Fruit fly (Drosophila melanogaster) whole organism, wandering third instar larva: ENCODE data around the gene CG4942.

ENCODE experiments used
- CG32264 ChIP-seq: fragments of 200-800 bp; sonication (Bioruptor generic); optimal IDR thresholded peaks from 2 replicates; lab custom pipeline; 2016; ENCODE audit warnings: missing biosample characterization, missing genetic modification characterization
- CrebA ChIP-seq: fragments of 200-800 bp; sonication (Bioruptor generic); optimal IDR thresholded peaks from 2 replicates; lab custom pipeline; 2016; ENCODE audit warnings: missing biosample characterization, mild to moderate bottlenecking, missing genetic modification characterization, borderline replicate concordance
- Dfd ChIP-seq: fragments of >200 bp; optimal IDR thresholded peaks from 2 replicates; lab custom pipeline; 2017; ENCODE audit warnings: missing biosample characterization, missing genetic modification characterization
- Dif ChIP-seq: fragments of 200-275, 200-300 bp; sonication (Bioruptor generic); optimal IDR thresholded peaks from 2 replicates; lab custom pipeline; 2018; ENCODE audit warnings: missing biosample characterization, missing genetic modification characterization; ENCODE audit not compliant: partially characterized antibody
- GATAd ChIP-seq: sonication (Bioruptor generic); optimal IDR thresholded peaks from 2 replicates; lab custom pipeline; 2016; ENCODE audit warnings: missing biosample characterization, missing genetic modification characterization
- HLH106 ChIP-seq: fragments of 200-800 bp; optimal IDR thresholded peaks from 3 replicates; lab custom pipeline; 2019; ENCODE audit warnings: missing biosample characterization, mild to moderate bottlenecking, missing genetic modification characterization, moderate library complexity
- Hnf4 ChIP-seq: fragments of 200-800 bp; sonication (Bioruptor generic); optimal IDR thresholded peaks from 2 replicates; lab custom pipeline; 2016; ENCODE audit warnings: missing biosample characterization, mild to moderate bottlenecking, missing genetic modification characterization
- Hr78 ChIP-seq: fragments of >200 bp; optimal IDR thresholded peaks from 2 replicates; lab custom pipeline; 2017; ENCODE audit warnings: missing biosample characterization, missing genetic modification characterization
- Hr83 ChIP-seq: fragments of 200-300 bp; sonication (Bioruptor generic); optimal IDR thresholded peaks from 2 replicates; lab custom pipeline; 2016; ENCODE audit warnings: missing biosample characterization, mild to moderate bottlenecking, missing genetic modification characterization, moderate library complexity; ENCODE audit not compliant: poor library complexity, severe bottlenecking
- Jra ChIP-seq: sonication (Bioruptor generic); optimal IDR thresholded peaks from 2 replicates; lab custom pipeline; 2016; ENCODE audit warnings: missing biosample characterization, missing genetic modification characterization
- Mio ChIP-seq: sonication (Bioruptor generic); optimal IDR thresholded peaks from 2 replicates; lab custom pipeline; 2016; ENCODE audit warnings: missing biosample characterization, missing genetic modification characterization
- Myc ChIP-seq: fragments of >200 bp; optimal IDR thresholded peaks from 2 replicates; lab custom pipeline; 2017
- N ChIP-seq: fragments of >200 bp; optimal IDR thresholded peaks from 2 replicates; lab custom pipeline; 2018; ENCODE audit warnings: missing biosample characterization, missing external identifiers, missing genetic modification characterization
- OdsH ChIP-seq: fragments of 200-800 bp; sonication (Bioruptor generic); optimal IDR thresholded peaks from 2 replicates; lab custom pipeline; 2016; ENCODE audit warnings: missing biosample characterization, mild to moderate bottlenecking, missing genetic modification characterization
- Rel ChIP-seq, 2 experiments: fragments of 200-800 bp; sonication (Bioruptor generic) in 1 of 2; optimal IDR thresholded peaks; 2 replicates in 1 of 2; 3 replicates in 1 of 2; lab custom pipeline; 2016 to 2019; ENCODE audit warnings: mild to moderate bottlenecking in 2 of 2, missing biosample characterization in 2 of 2, missing genetic modification characterization in 2 of 2, moderate library complexity in 1 of 2
- Sp1 ChIP-seq: fragments of 200-800 bp; sonication (Bioruptor generic); optimal IDR thresholded peaks from 3 replicates; lab custom pipeline; 2019; ENCODE audit warnings: missing biosample characterization, mild to moderate bottlenecking, missing genetic modification characterization, moderate library complexity
- Vsx2 ChIP-seq: fragments of 200-300, 225-300 bp; sonication (Bioruptor generic); optimal IDR thresholded peaks from 2 replicates; lab custom pipeline; 2018; ENCODE audit warnings: missing biosample characterization, missing genetic modification characterization; ENCODE audit not compliant: partially characterized antibody
- br ChIP-seq: fragments of 200-800 bp; sonication (Bioruptor generic); optimal IDR thresholded peaks from 2 replicates; lab custom pipeline; 2016; ENCODE audit warnings: missing biosample characterization, missing genetic modification characterization
- brk ChIP-seq: fragments of 200-800 bp; sonication (Bioruptor generic); optimal IDR thresholded peaks from 2 replicates; lab custom pipeline; 2016; ENCODE audit warnings: missing biosample characterization, mild to moderate bottlenecking, missing genetic modification characterization
- dmrt93B ChIP-seq: fragments of 200-800 bp; sonication (Bioruptor generic); optimal IDR thresholded peaks from 2 replicates; lab custom pipeline; 2018; ENCODE audit warnings: missing biosample characterization, mild to moderate bottlenecking, missing genetic modification characterization
- dsf ChIP-seq: sonication (Bioruptor generic); optimal IDR thresholded peaks from 2 replicates; lab custom pipeline; 2016; ENCODE audit warnings: missing biosample characterization, missing genetic modification characterization, borderline replicate concordance
- ey ChIP-seq: fragments of 200-800 bp; sonication (Bioruptor generic); optimal IDR thresholded peaks from 2 replicates; lab custom pipeline; 2016; ENCODE audit warnings: missing biosample characterization, missing genetic modification characterization
- foxo ChIP-seq, 2 experiments: fragments of 200-800 bp; sonication (Bioruptor generic); optimal IDR thresholded peaks; 2 replicates in 1 of 2; 3 replicates in 1 of 2; lab custom pipeline; 2016 to 2017; ENCODE audit warnings: missing biosample characterization in 2 of 2, missing genetic modification characterization in 2 of 2
- fru ChIP-seq: fragments of 200-800 bp; sonication (Bioruptor generic); optimal IDR thresholded peaks from 3 replicates; lab custom pipeline; 2016; ENCODE audit warnings: missing biosample characterization, mild to moderate bottlenecking, missing genetic modification characterization
- h ChIP-seq: fragments of 200-800 bp; sonication (Bioruptor generic); optimal IDR thresholded peaks from 3 replicates; lab custom pipeline; 2016; ENCODE audit warnings: missing biosample characterization, mild to moderate bottlenecking, missing genetic modification characterization
- jim ChIP-seq: fragments of 175-275, 200-325 bp; sonication (Bioruptor generic); optimal IDR thresholded peaks from 2 replicates; lab custom pipeline; 2016; ENCODE audit warnings: missing biosample characterization, mild to moderate bottlenecking, missing genetic modification characterization
- pan ChIP-seq: fragments of >200 bp; optimal IDR thresholded peaks from 2 replicates; lab custom pipeline; 2017
- psq ChIP-seq: fragments of 200-800 bp; sonication (Bioruptor generic); optimal IDR thresholded peaks from 3 replicates; lab custom pipeline; 2017; ENCODE audit warnings: missing biosample characterization, mild to moderate bottlenecking, missing genetic modification characterization, moderate library complexity
- sage ChIP-seq: fragments of 200-800 bp; sonication (Bioruptor generic); optimal IDR thresholded peaks from 2 replicates; lab custom pipeline; 2016; ENCODE audit warnings: missing biosample characterization, mild to moderate bottlenecking, missing genetic modification characterization
- sv ChIP-seq: fragments of 200-800 bp; sonication (Bioruptor generic); optimal IDR thresholded peaks from 3 replicates; lab custom pipeline; 2016; ENCODE audit warnings: missing biosample characterization, missing genetic modification characterization
- tai ChIP-seq: sonication (Bioruptor generic); optimal IDR thresholded peaks from 2 replicates; lab custom pipeline; 2016; ENCODE audit warnings: missing biosample characterization, missing genetic modification characterization
- usp ChIP-seq: fragments of >200 bp; optimal IDR thresholded peaks from 2 replicates; lab custom pipeline; 2017; ENCODE audit warnings: missing biosample characterization, missing genetic modification characterization
- woc ChIP-seq: sonication (Bioruptor generic); optimal IDR thresholded peaks from 2 replicates; lab custom pipeline; 2016; ENCODE audit warnings: missing biosample characterization, mild to moderate bottlenecking, missing genetic modification characterization

CG4942 gene

DNA sequence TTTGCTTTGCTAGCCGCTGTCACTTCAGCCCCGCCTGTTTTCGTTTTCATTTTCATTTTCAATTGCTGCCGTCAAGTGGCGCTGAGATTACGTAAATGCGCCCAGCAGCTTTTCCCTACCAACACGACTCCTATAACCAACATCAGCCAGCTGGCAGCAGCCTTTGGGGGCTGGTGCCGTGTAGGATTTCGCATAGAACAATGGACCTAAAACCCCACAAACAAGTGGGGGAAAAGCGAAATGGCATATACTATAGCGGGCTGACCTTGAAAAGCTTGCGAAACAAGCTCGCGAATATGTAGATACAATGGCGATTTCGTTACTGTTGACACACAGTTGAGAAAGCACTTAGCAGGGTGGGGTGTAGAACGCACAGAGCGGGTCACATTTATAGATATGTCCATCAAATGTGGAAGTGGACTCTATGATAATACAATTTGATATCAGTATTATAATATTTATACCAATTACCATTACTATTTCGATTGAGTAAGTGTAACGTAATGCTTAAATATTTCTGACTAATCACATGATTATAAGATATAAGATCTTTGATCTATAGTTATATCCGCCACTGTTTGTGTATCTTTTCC lies 13.2 kb upstream of the CG4942 start:
- no peak for TF ChIP-seq foxo (GFP tag; optimal IDR thresholded peaks at IDR 0.05; lab: Kevin White, UChicago)
- TF ChIP-seq sv, result no peak
- TF ChIP-seq Mio (GFP tag; lab: Kevin White, UChicago), result no peak

DNA sequence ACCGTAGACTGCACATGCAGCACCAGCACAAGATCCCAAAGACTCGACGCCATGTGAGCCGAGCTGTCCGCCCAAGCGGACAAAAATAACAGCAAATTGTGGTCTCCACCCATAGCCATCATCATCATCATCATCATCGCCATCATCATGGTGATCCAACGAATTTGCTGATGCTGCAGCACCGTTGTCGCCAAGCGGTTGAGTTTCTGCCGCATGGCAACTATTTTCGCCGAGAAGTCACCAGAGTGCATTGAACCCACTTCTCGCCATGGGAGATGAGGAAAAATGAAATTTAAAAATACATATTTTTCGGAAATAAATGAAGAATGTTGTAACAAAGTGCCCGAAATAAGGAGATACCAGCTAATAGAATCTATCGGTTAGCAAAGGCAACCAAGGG lies 11.5 kb upstream of the CG4942 start:
- no peak for TF ChIP-seq HLH106 (tag; lab: Kevin White, UChicago)
- no peak for TF ChIP-seq Dif

DNA sequence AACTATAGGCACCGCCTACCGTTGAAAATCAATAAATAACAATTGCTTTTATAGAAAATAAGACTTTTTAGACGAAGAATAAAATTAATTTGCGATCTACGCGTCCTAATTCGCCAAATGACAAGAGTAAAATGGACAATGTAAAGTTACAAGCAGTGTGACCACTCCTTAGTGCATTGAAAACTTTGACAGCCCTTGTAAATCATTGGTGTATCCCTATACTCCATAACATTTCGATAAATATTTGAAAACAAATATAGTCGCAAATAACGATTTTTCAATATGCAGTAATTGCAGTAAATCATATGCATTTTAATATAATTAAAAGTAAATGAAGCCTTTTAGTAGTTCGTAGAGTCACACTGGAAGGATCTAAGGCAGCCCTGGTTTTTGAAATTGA lies 10.1 kb upstream of the CG4942 start:
- no peak for TF ChIP-seq Vsx2 (GFP tag; lab: Kevin White, UChicago)
- TF ChIP-seq Hr78, result no peak
- TF ChIP-seq jim (GFP tag; lab: Kevin White, UChicago), result no peak
- TF ChIP-seq fru (GFP tag; lab: Kevin White, UChicago), result no peak
- no peak for TF ChIP-seq Dif
- no peak for TF ChIP-seq Hnf4 (GFP tag; lab: Kevin White, UChicago)
- TF ChIP-seq OdsH, result no peak
- no peak for TF ChIP-seq br (GFP tag; lab: Kevin White, UChicago)
- no peak for TF ChIP-seq dsf (GFP tag; lab: Kevin White, UChicago)
- no peak for TF ChIP-seq CrebA
- TF ChIP-seq pan, result no peak
- TF ChIP-seq Dfd (GFP tag; lab: Kevin White, UChicago), result no peak
- no peak for TF ChIP-seq dmrt93B (GFP tag; lab: Kevin White, UChicago)
- no peak for TF ChIP-seq CG32264 (GFP tag; lab: Kevin White, UChicago)
- no peak for TF ChIP-seq Myc (lab: Kevin White, UChicago)
- TF ChIP-seq Rel (GFP tag; optimal IDR thresholded peaks at IDR 0.05; lab: Kevin White, UChicago), result no peak
- no peak for TF ChIP-seq Rel (tag; optimal IDR thresholded peaks at IDR 0.05; lab: Kevin White, UChicago)
- no peak for TF ChIP-seq tai (GFP tag; lab: Kevin White, UChicago)

DNA sequence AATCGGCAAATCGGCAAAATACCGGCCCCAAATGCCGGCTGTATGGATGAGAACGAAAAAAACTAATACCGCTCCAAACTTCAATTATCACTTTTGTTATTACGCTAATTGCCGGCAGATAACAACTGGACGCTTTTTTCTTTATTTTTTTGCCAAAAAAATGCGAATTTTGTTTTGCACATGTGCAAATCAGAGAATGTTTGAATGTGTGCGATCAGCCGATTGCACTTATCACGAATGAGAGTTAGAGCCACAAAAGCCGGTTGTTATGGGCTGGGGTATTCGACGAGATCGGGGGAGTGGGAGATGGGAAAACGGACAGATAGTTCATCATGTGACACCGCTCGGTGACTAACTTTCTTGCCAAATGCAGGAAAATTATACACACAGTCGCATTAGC lies 9.3 kb upstream of the CG4942 start:
- TF ChIP-seq br (GFP tag; lab: Kevin White, UChicago) (no peak), CrebA (peak; percentile 16)

DNA sequence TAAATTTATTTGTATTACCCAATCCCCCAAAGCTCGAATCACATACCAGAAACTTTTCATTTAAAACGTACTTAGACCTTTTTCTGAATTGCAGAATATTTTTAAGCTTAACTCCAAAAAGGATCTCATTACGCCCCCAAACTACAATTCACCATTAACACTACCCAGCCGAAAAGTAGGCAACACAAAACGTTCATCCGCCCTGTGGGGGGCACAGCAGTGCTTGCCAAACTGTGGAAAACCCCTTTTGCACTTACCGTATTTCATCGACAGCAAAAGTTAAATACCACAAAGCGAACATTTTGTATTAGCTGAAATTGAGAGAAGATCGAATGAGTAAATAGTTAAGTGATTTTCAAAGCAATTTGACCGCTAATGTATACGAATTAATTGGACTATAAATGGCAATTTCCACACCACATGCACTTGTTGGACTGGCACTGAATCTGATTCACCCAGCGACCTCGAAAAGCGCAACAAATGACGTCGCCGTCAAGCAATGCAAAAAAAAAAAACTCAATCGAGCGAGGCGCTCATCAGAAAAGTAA lies 8.6 kb upstream of the CG4942 start:
- TF ChIP-seq Hr83 (no peak), Rel (GFP tag; optimal IDR thresholded peaks at IDR 0.05; lab: Kevin White, UChicago) (no peak), Rel (tag; optimal IDR thresholded peaks at IDR 0.05; lab: Kevin White, UChicago) (peak; percentile 53), Myc (lab: Kevin White, UChicago) (peak; percentile 77)
- TF ChIP-seq, all 38 proteins: peak for 2

DNA sequence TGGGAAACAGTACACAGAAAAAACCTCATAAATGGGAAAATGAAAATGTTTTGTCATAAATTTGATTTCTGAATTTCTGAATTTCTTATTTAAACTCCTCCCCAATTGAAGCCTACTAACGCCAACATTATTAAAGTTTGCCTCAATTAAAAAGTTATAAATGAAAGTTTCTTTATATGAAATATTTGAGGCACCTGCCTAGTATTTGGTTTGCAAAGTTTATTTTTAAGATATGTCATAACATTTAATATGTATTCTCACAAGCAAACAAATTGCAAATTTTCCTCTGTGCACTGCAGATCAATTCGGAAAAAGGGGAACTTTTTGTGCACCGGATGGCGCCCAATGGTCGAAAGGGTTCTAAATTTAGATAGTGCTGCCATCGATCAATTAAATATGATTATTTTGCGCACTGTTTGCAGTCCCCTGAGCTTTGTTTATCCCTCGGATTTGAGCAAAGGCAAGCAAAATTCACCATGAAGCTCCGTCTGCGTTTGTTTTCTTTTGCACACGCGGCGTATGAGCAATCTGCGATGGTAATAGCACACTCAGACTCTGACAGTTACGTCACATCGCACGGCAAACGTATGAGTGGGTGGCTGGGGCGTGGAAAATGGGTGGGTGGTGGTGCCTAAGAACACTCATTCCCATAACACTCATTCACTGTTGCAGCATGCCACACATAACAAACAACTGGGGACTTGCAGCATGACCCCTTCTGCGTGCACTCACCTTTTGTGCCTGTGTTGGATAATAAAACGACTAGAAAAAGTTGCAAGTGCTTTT lies 7.7 kb upstream of the CG4942 start:
- TF ChIP-seq br (GFP tag; lab: Kevin White, UChicago) (no peak), HLH106 (tag; lab: Kevin White, UChicago) (peak; percentile 0), Jra (GFP tag; lab: Kevin White, UChicago) (no peak), jim (GFP tag; lab: Kevin White, UChicago) (no peak), N (GFP tag; lab: Kevin White, UChicago) (no peak), OdsH (no peak), fru (GFP tag; lab: Kevin White, UChicago) (peak; percentile 1), foxo (GFP tag; optimal IDR thresholded peaks at IDR 0.05; lab: Kevin White, UChicago) (peak in 1 of 2 experiments; percentile 11), CG32264 (GFP tag; lab: Kevin White, UChicago) (no peak), Dif (no peak), ey (GFP tag; lab: Kevin White, UChicago) (peak; percentile 32), Vsx2 (GFP tag; lab: Kevin White, UChicago) (no peak), Dfd (GFP tag; lab: Kevin White, UChicago) (no peak), sv (no peak), Rel (GFP tag; optimal IDR thresholded peaks at IDR 0.05; lab: Kevin White, UChicago) (no peak), Rel (tag; optimal IDR thresholded peaks at IDR 0.05; lab: Kevin White, UChicago) (peak; percentile 4), h (GFP tag; lab: Kevin White, UChicago) (peak; percentile 33), psq (GFP tag; lab: Kevin White, UChicago) (no peak), brk (GFP tag; lab: Kevin White, UChicago) (no peak), GATAd (GFP tag; lab: Kevin White, UChicago) (no peak), Hnf4 (GFP tag; lab: Kevin White, UChicago) (no peak), Mio (GFP tag; lab: Kevin White, UChicago) (no peak), Sp1 (GFP tag; lab: Kevin White, UChicago) (no peak), usp (no peak), sage (GFP tag; lab: Kevin White, UChicago) (no peak), woc (GFP tag; lab: Kevin White, UChicago) (no peak), pan (no peak), CrebA (no peak), Hr78 (no peak), dsf (GFP tag; lab: Kevin White, UChicago) (no peak), dmrt93B (GFP tag; lab: Kevin White, UChicago) (no peak), Hr83 (no peak), tai (GFP tag; lab: Kevin White, UChicago) (no peak)
